Worm (Caenorhabditis elegans) whole organism, mixed stage, embryonic: ENCODE data around the gene dct-14.

Experiments used
- blmp-1 ChIP-seq: fragments of 150-350 bp; optimal IDR thresholded peaks from 2 replicates; lab custom pipeline; 2014; ENCODE audit warnings: missing biosample characterization, missing genetic modification characterization
- ceh-43 ChIP-seq: fragments of 200-800 bp; sonication (Bioruptor generic); optimal IDR thresholded peaks from 2 replicates; lab custom pipeline; 2018; ENCODE audit warnings: mild to moderate bottlenecking, missing genetic modification characterization, moderate library complexity, missing compliant biosample characterization
- ces-1 ChIP-seq: fragments of 150-350 bp; optimal IDR thresholded peaks from 2 replicates; lab custom pipeline; 2014; ENCODE audit warnings: missing biosample characterization, missing genetic modification reagents, missing genetic modification characterization
- ham-2 ChIP-seq: fragments of 200-800 bp; sonication (Bioruptor generic); optimal IDR thresholded peaks from 2 replicates; lab custom pipeline; 2018; ENCODE audit warnings: mild to moderate bottlenecking, missing genetic modification characterization, missing compliant biosample characterization
- mep-1 ChIP-seq: fragments of 150-350 bp; optimal IDR thresholded peaks from 2 replicates; lab custom pipeline; 2017; ENCODE audit warnings: missing biosample characterization, missing genetic modification reagents, missing genetic modification characterization, inconsistent platforms
- mls-2 ChIP-seq: sonication (generic microtip); optimal IDR thresholded peaks from 2 replicates; lab custom pipeline; 2016; ENCODE audit warnings: mild to moderate bottlenecking, missing genetic modification characterization, moderate library complexity, missing compliant biosample characterization
- nhr-12 ChIP-seq: fragments of 150-350 bp; optimal IDR thresholded peaks from 2 replicates; lab custom pipeline; 2014; ENCODE audit warnings: missing biosample characterization, missing genetic modification characterization
- pha-4 ChIP-seq: fragments of 150-350 bp; optimal IDR thresholded peaks from 2 replicates; lab custom pipeline; 2018; ENCODE audit warnings: missing biosample characterization, missing genetic modification reagents, missing genetic modification characterization
- snpc-4 ChIP-seq: fragments of 150-350 bp; optimal IDR thresholded peaks from 2 replicates; lab custom pipeline; 2014; ENCODE audit warnings: missing biosample characterization, missing genetic modification characterization
- ztf-11 ChIP-seq: fragments of 150-350 bp; optimal IDR thresholded peaks from 2 replicates; lab custom pipeline; 2014; ENCODE audit warnings: missing biosample characterization, missing genetic modification characterization

- TF ChIP-seq ztf-11 (tag; lab: Kevin White, UChicago) (no peak), snpc-4 (tag; lab: Kevin White, UChicago) (no peak), ces-1 (GFP tag; lab: Kevin White, UChicago) (no peak), mep-1 (tag; lab: Kevin White, UChicago) (no peak), pha-4 (tag; lab: Kevin White, UChicago) (no peak), nhr-12 (no peak), mls-2 (no peak), ceh-43 (no peak), blmp-1 (tag; lab: Kevin White, UChicago) (no peak), ham-2 (GFP tag; lab: Kevin White, UChicago) (no peak)
Observed at ce11 chrV:20476981-20477380, 23.3 kb downstream of the dct-14 start.
